Worm (Caenorhabditis elegans) whole organism, late embryonic: ENCODE data around the gene pho-7.

Experiments
- C38D4.7 ChIP-seq: fragments of 200-800 bp; sonication (Bioruptor generic); optimal IDR thresholded peaks from 2 replicates; lab custom pipeline; 2018; ENCODE audit warnings: mild to moderate bottlenecking, missing genetic modification characterization, moderate library complexity, missing compliant biosample characterization
- F13H6.1 ChIP-seq: sonication (generic microtip); optimal IDR thresholded peaks from 2 replicates; lab custom pipeline; 2016; ENCODE audit warnings: missing genetic modification characterization, missing compliant biosample characterization
- K09A11.1 ChIP-seq: sonication (generic microtip); optimal IDR thresholded peaks from 2 replicates; lab custom pipeline; 2017; ENCODE audit warnings: antibody characterized with exemption, mild to moderate bottlenecking, missing genetic modification characterization, missing compliant biosample characterization; ENCODE audit not compliant: insufficient read depth
- ama-1 ChIP-seq: fragments of 150-350 bp; optimal IDR thresholded peaks from 2 replicates; lab custom pipeline; 2014
- ceh-18 ChIP-seq: sonication (generic microtip); optimal IDR thresholded peaks from 2 replicates; lab custom pipeline; 2016; ENCODE audit warnings: missing genetic modification characterization, missing compliant biosample characterization
- ceh-30 ChIP-seq: fragments of 150-350 bp; optimal IDR thresholded peaks from 2 replicates; lab custom pipeline; 2014; ENCODE audit warnings: missing biosample characterization, missing genetic modification characterization
- dmd-4 ChIP-seq: sonication (generic microtip); optimal IDR thresholded peaks from 2 replicates; lab custom pipeline; 2016; ENCODE audit warnings: borderline replicate concordance, missing genetic modification characterization, missing compliant biosample characterization
- nfya-1 ChIP-seq: sonication (generic microtip); optimal IDR thresholded peaks from 2 replicates; lab custom pipeline; 2017; ENCODE audit warnings: missing genetic modification characterization, mild to moderate bottlenecking, missing compliant biosample characterization, antibody characterized with exemption, moderate library complexity
- nhr-11 ChIP-seq: fragments of 150-350 bp; optimal IDR thresholded peaks from 2 replicates; lab custom pipeline; 2014; ENCODE audit warnings: missing biosample characterization, missing genetic modification characterization
- pag-3 ChIP-seq: sonication (generic microtip); optimal IDR thresholded peaks from 2 replicates; lab custom pipeline; 2016; ENCODE audit warnings: missing compliant biosample characterization, missing genetic modification characterization, borderline replicate concordance
- pha-4 ChIP-seq: fragments of 150-350 bp; optimal IDR thresholded peaks from 2 replicates; lab custom pipeline; 2018; ENCODE audit warnings: missing biosample characterization, missing genetic modification reagents, missing genetic modification characterization
- rnt-1 ChIP-seq: sonication (generic microtip); optimal IDR thresholded peaks from 2 replicates; lab custom pipeline; 2016; ENCODE audit warnings: missing genetic modification characterization, missing compliant biosample characterization

- TF ChIP-seq ceh-18 (tag; lab: Kevin White, UChicago) (no peak), ceh-30 (no peak), K09A11.1 (no peak), pha-4 (tag; lab: Kevin White, UChicago) (no peak), pag-3 (no peak), F13H6.1 (tag; lab: Kevin White, UChicago) (no peak), nhr-11 (tag; lab: Kevin White, UChicago) (no peak), nfya-1 (tag; lab: Kevin White, UChicago) (no peak), rnt-1 (tag; lab: Kevin White, UChicago) (no peak), ama-1 (lab: Kevin White, UChicago) (no peak), C38D4.7 (GFP tag; lab: Kevin White, UChicago) (no peak), dmd-4 (tag; lab: Kevin White, UChicago) (no peak)
These were observed 48.1 kb upstream of the pho-7 start for ce11 chrX:10989286-10989685.
